Fruit fly (Drosophila melanogaster): ENCODE measurements around the gene CG17186.

CG17186 gene

dm6 chr3R:19892046-19892445 lies 14.7 kb upstream of the CG17186 start (continued):
- TF ChIP-seq gfzf (GFP tag; optimal IDR thresholded peaks at IDR 0.05) (no peak), CG10147 (GFP tag; optimal IDR thresholded peaks at IDR 0.05) (peak; percentile 63), CG2875 (GFP tag; optimal IDR thresholded peaks at IDR 0.05) (peak; percentile 24), chm (GFP tag; IDR thresholded peaks at IDR 0.05) (peak; percentile 75), btn (GFP tag; optimal IDR thresholded peaks at IDR 0.05) (peak; percentile 51), Med (GFP tag) (peak; percentile 97), CG11560 (tag; IDR thresholded peaks at IDR 0.05) (peak; percentile 55; the same call in 2 of the 3 replicates), Trl (optimal IDR thresholded peaks at IDR 0.05) (no peak), Trl (GFP tag; optimal IDR thresholded peaks at IDR 0.05) (peak; percentile 78), Lhr (GFP tag; optimal IDR thresholded peaks at IDR 0.05) (no peak), cas (GFP tag; IDR thresholded peaks at IDR 0.05) (no peak), exex (tag; optimal IDR thresholded peaks at IDR 0.05) (no peak)

dm6 chr3R:19891363-19891762 lies 14.0 kb upstream of the CG17186 start:
- peak; percentile 23; the same call in 1 of the 2 replicates for TF ChIP-seq slbo (GFP tag; IDR thresholded peaks at IDR 0.05)
- TF ChIP-seq Ets97D (GFP tag; optimal IDR thresholded peaks at IDR 0.05): no peak
- TF ChIP-seq yki (optimal IDR thresholded peaks at IDR 0.05): no peak
- TF ChIP-seq prd (optimal IDR thresholded peaks at IDR 0.05): no peak
- 0 out of 3 replicates have a peak, but pooled peaks have one; percentile 6 for TF ChIP-seq prd (GFP tag; IDR thresholded peaks at IDR 0.05)
- TF ChIP-seq CG16863 (GFP tag; optimal IDR thresholded peaks at IDR 0.05): no peak
- TF ChIP-seq Asciz (GFP tag; optimal IDR thresholded peaks at IDR 0.05): no peak
- no peak for TF ChIP-seq CG6854 (GFP tag; optimal IDR thresholded peaks at IDR 0.05)
- no peak for TF ChIP-seq zf30C (GFP tag; optimal IDR thresholded peaks at IDR 0.05)
- TF ChIP-seq CG6175 (GFP tag; IDR thresholded peaks at IDR 0.05): no peak
- no peak for TF ChIP-seq CG5953 (GFP tag; IDR thresholded peaks at IDR 0.05)
- 0 out of 2 replicates have a peak, but pooled peaks have one; percentile 22 for TF ChIP-seq lmd (GFP tag; IDR thresholded peaks at IDR 0.05)
- no peak for TF ChIP-seq Opbp (GFP tag; IDR thresholded peaks at IDR 0.05; ENCODE audit: partially characterized antibody)
- TF ChIP-seq Hr78 (GFP tag; optimal IDR thresholded peaks at IDR 0.05): no peak
- peak; percentile 10; the same call in 1 of the 2 replicates for TF ChIP-seq CG32532 (GFP tag; IDR thresholded peaks at IDR 0.05)
- peak; percentile 18; the same call in 1 of the 2 replicates for TF ChIP-seq H2.0 (GFP tag; IDR thresholded peaks at IDR 0.05)
- TF ChIP-seq CG7271 (tag; optimal IDR thresholded peaks at IDR 0.05): no peak
- TF ChIP-seq CG34224 (GFP tag; IDR thresholded peaks at IDR 0.05; ENCODE audit: partially characterized antibody): no peak
- no peak for TF ChIP-seq hb (GFP tag; IDR thresholded peaks at IDR 0.05; ENCODE audit: partially characterized antibody)
- TF ChIP-seq Ssrp (tag; optimal IDR thresholded peaks at IDR 0.05): no peak
- no peak for TF ChIP-seq B-H1 (GFP tag; IDR thresholded peaks at IDR 0.05)
- no peak for TF ChIP-seq CG2120 (GFP tag; optimal IDR thresholded peaks at IDR 0.05)
- TF ChIP-seq sisA (GFP tag; IDR thresholded peaks at IDR 0.05): peak; percentile 15; the same call in 1 of the 2 replicates
- no peak for TF ChIP-seq Gug (GFP tag; IDR thresholded peaks at IDR 0.05)
- TF ChIP-seq Med (GFP tag): peak; percentile 50
- peak; percentile 85 for TF ChIP-seq CG12769 (tag; optimal IDR thresholded peaks at IDR 0.05)
- TF ChIP-seq CG9817 (tag; optimal IDR thresholded peaks at IDR 0.05): no peak
- TF ChIP-seq Nf-YA (GFP tag; IDR thresholded peaks at IDR 0.05): 0 out of 2 replicates have a peak, but pooled peaks have one; percentile 22
- peak; percentile 23; the same call in 1 of the 2 replicates for TF ChIP-seq HLH3B (GFP tag; IDR thresholded peaks at IDR 0.05)
- TF ChIP-seq NFAT (GFP tag; IDR thresholded peaks at IDR 0.05): no peak
- no peak for TF ChIP-seq peb (GFP tag; IDR thresholded peaks at IDR 0.05)
- no peak for TF ChIP-seq gt (GFP tag; IDR thresholded peaks at IDR 0.05)
- no peak for TF ChIP-seq jumu (GFP tag; optimal IDR thresholded peaks at IDR 0.05)
- TF ChIP-seq Jarid2 (GFP tag; optimal IDR thresholded peaks at IDR 0.05): no peak
- TF ChIP-seq sob (GFP tag; IDR thresholded peaks at IDR 0.05): 0 out of 2 replicates have a peak, but pooled peaks have one; percentile 19
- no peak for TF ChIP-seq schlank (tag; optimal IDR thresholded peaks at IDR 0.05)
- no peak for TF ChIP-seq CG4820 (GFP tag; optimal IDR thresholded peaks at IDR 0.05)
- no peak for TF ChIP-seq CG3847 (GFP tag; IDR thresholded peaks at IDR 0.05)
- TF ChIP-seq row (GFP tag; IDR thresholded peaks at IDR 0.05): peak; percentile 29; the same call in 1 of the 3 replicates
- peak; percentile 84 for TF ChIP-seq CG11696 (GFP tag; IDR thresholded peaks at IDR 0.05)

Measured in whole organism, embryonic.